Fruit fly (Drosophila melanogaster): ENCODE measurements around the gene Snmp1.

Gene Snmp1

dm6 chr3R:21140458-21140857 is 27.5 kb downstream of the Snmp1 start, which contains the start of gene SNF4Agamma (continued):
- TF ChIP-seq E2f1 (GFP tag; IDR thresholded peaks at IDR 0.05) = no peak
- peak; percentile 9 for TF ChIP-seq maf-S (GFP tag; optimal IDR thresholded peaks at IDR 0.05)
- no peak for TF ChIP-seq dmrt11E (tag; optimal IDR thresholded peaks at IDR 0.05)
- TF ChIP-seq crc (GFP tag; optimal IDR thresholded peaks at IDR 0.05) = no peak
- TF ChIP-seq CG10267 (tag; optimal IDR thresholded peaks at IDR 0.05) = peak; percentile 23
- no peak for TF ChIP-seq h (optimal IDR thresholded peaks at IDR 0.05)
- peak; percentile 4 for TF ChIP-seq Hsf (GFP tag; optimal IDR thresholded peaks at IDR 0.05)
- TF ChIP-seq disco-r (GFP tag; optimal IDR thresholded peaks at IDR 0.05) = no peak
- TF ChIP-seq tap (tag; optimal IDR thresholded peaks at IDR 0.05) = peak; percentile 10
- TF ChIP-seq onecut (GFP tag; IDR thresholded peaks at IDR 0.05) = no peak
- TF ChIP-seq Sox100B (GFP tag; optimal IDR thresholded peaks at IDR 0.05) = no peak
- TF ChIP-seq CG6765 (GFP tag; optimal IDR thresholded peaks at IDR 0.05) = no peak
- TF ChIP-seq peb (GFP tag; IDR thresholded peaks at IDR 0.05) = no peak
- TF ChIP-seq CG9817 (tag; optimal IDR thresholded peaks at IDR 0.05) = peak; percentile 45
- TF ChIP-seq CG3065 (GFP tag; optimal IDR thresholded peaks at IDR 0.05) = no peak
- TF ChIP-seq BEAF-32 (GFP tag; optimal IDR thresholded peaks at IDR 0.05) = peak; percentile 79
- peak; percentile 11 for TF ChIP-seq nerfin-1 (tag; optimal IDR thresholded peaks at IDR 0.05)
- TF ChIP-seq CG8388 (GFP tag; optimal IDR thresholded peaks at IDR 0.05) = no peak
- peak; percentile 51; the same call in 2 of the 3 replicates for TF ChIP-seq CG17361 (GFP tag; IDR thresholded peaks at IDR 0.05)
- TF ChIP-seq CG14965 (GFP tag; optimal IDR thresholded peaks at IDR 0.05; ENCODE audit: borderline replicate concordance) = no peak
- no peak for TF ChIP-seq CG6272 (GFP tag; IDR thresholded peaks at IDR 0.05)
- TF ChIP-seq Xrp1 (GFP tag; IDR thresholded peaks at IDR 0.05) = peak; percentile 16; the same call in 1 of the 2 replicates
- TF ChIP-seq so (GFP tag; IDR thresholded peaks at IDR 0.05) = no peak
- TF ChIP-seq Hr39 (optimal IDR thresholded peaks at IDR 0.05) = no peak
- TF ChIP-seq jigr1 (GFP tag; IDR thresholded peaks at IDR 0.05) = no peak
- TF ChIP-seq CG2712 (tag; optimal IDR thresholded peaks at IDR 0.05) = peak; percentile 63
- 0 out of 3 replicates have a peak, but pooled peaks have one; percentile 19 for TF ChIP-seq croc (GFP tag; conservative IDR thresholded peaks at IDR 0.05)
- TF ChIP-seq twi (tag; optimal IDR thresholded peaks at IDR 0.05) = no peak
- TF ChIP-seq CG42726 (GFP tag; IDR thresholded peaks at IDR 0.05; ENCODE audit: partially characterized antibody) = no peak
- no peak for TF ChIP-seq CG15696 (tag; optimal IDR thresholded peaks at IDR 0.05)
- no peak for TF ChIP-seq lov (optimal IDR thresholded peaks at IDR 0.05)
- TF ChIP-seq lov (GFP tag; IDR thresholded peaks at IDR 0.05) = no peak
- TF ChIP-seq bab2 (GFP tag; optimal IDR thresholded peaks at IDR 0.05) = peak; percentile 14
- TF ChIP-seq CG7928 (GFP tag; optimal IDR thresholded peaks at IDR 0.05) = no peak
- TF ChIP-seq Dad (GFP tag; optimal IDR thresholded peaks at IDR 0.05) = no peak
- TF ChIP-seq CG14710 (tag; optimal IDR thresholded peaks at IDR 0.05) = peak; percentile 48
- no peak for TF ChIP-seq CG16779 (GFP tag; IDR thresholded peaks at IDR 0.05)
- no peak for TF ChIP-seq gro (GFP tag; optimal IDR thresholded peaks at IDR 0.05)
- TF ChIP-seq nerfin-2 (GFP tag; IDR thresholded peaks at IDR 0.05; ENCODE audit: partially characterized antibody) = no peak
- no peak for TF ChIP-seq ac (GFP tag; optimal IDR thresholded peaks at IDR 0.05)
- TF ChIP-seq Atf6 (GFP tag; IDR thresholded peaks at IDR 0.05) = peak; percentile 41; the same call in 1 of the 2 replicates
- TF ChIP-seq Poxn (GFP tag; IDR thresholded peaks at IDR 0.05) = no peak
- TF ChIP-seq al (GFP tag; IDR thresholded peaks at IDR 0.05) = no peak
- no peak for TF ChIP-seq zen (tag; optimal IDR thresholded peaks at IDR 0.05)
- no peak for TF ChIP-seq Taf1 (GFP tag; IDR thresholded peaks at IDR 0.05)
- TF ChIP-seq CG12236 (GFP tag; optimal IDR thresholded peaks at IDR 0.05) = no peak
- TF ChIP-seq Nf-YB (GFP tag; optimal IDR thresholded peaks at IDR 0.05) = no peak
- peak; percentile 77 for TF ChIP-seq knrl (GFP tag; IDR thresholded peaks at IDR 0.05; ENCODE audit: partially characterized antibody)
- TF ChIP-seq esg (GFP tag; conservative IDR thresholded peaks at IDR 0.05) = 0 out of 2 replicates have a peak, but pooled peaks have one; percentile 16
- TF ChIP-seq CG3163 (GFP tag; optimal IDR thresholded peaks at IDR 0.05) = no peak
- no peak for TF ChIP-seq CG7357 (GFP tag; IDR thresholded peaks at IDR 0.05)
- TF ChIP-seq Oaz (GFP tag; IDR thresholded peaks at IDR 0.05) = no peak
- no peak for TF ChIP-seq CG33557 (GFP tag; optimal IDR thresholded peaks at IDR 0.05)
